Worm (Caenorhabditis elegans): ENCODE data around the gene C14E2.11.

Gene C14E2.11

ce11 chrX:1826166-1826565 lies 24.9 kb downstream of the C14E2.11 start, which contains the start of gene C14E2.1 (continued):
- TF ChIP-seq snpc-4 (GFP tag; optimal IDR thresholded peaks at IDR 0.05) (no peak), snpc-4 (tag; optimal IDR thresholded peaks at IDR 0.05) (no peak), ceh-40 (GFP tag; IDR thresholded peaks at IDR 0.05) (no peak)

ce11 chrX:1829937-1830336 lies 28.7 kb downstream of the C14E2.11 start, which contains the start of gene C14E2.6:
TSS of gene C14E2.6 (minus strand) at chrX:1830037.
- TF ChIP-seq cebp-1 (GFP tag; IDR thresholded peaks at IDR 0.05) (no peak), cebp-1 (tag; optimal IDR thresholded peaks at IDR 0.05) (no peak), Y95B8A.8 (GFP tag; IDR thresholded peaks at IDR 0.05) (no peak), nhr-90 (tag; optimal IDR thresholded peaks at IDR 0.05) (no peak), F22D6.2 (tag; optimal IDR thresholded peaks at IDR 0.05) (no peak), let-526 (GFP tag; IDR thresholded peaks at IDR 0.05) (no peak), dox-1 (GFP tag; IDR thresholded peaks at IDR 0.05) (no peak), T07F8.4 (tag; optimal IDR thresholded peaks at IDR 0.05) (no peak), K11D2.4 (GFP tag; IDR thresholded peaks at IDR 0.05) (no peak), madf-10 (tag; optimal IDR thresholded peaks at IDR 0.05) (no peak), snpc-1.1 (tag; optimal IDR thresholded peaks at IDR 0.05; ENCODE audit: insufficient read depth) (no peak), K12H6.12 (tag; optimal IDR thresholded peaks at IDR 0.05) (no peak)

ce11 chrX:1830475-1830874 lies 29.2 kb downstream of the C14E2.11 start:
- TF ChIP-seq B0261.1 (tag; optimal IDR thresholded peaks at IDR 0.05) (peak; percentile 28), zfh-2 (GFP tag; conservative IDR thresholded peaks at IDR 0.05) (no peak), rpc-1 (optimal IDR thresholded peaks at IDR 0.05) (peak; percentile 4), rpc-1 (tag; optimal IDR thresholded peaks at IDR 0.05) (peak; percentile 71), bed-1 (GFP tag; IDR thresholded peaks at IDR 0.05) (no peak), tbp1 (GFP tag; optimal IDR thresholded peaks at IDR 0.05) (peak; percentile 78)

- peak; percentile 62; the same call in 1 of the 2 replicates for TF ChIP-seq madf-3 (GFP tag; IDR thresholded peaks at IDR 0.05)
- TF ChIP-seq hsf-1 (GFP tag; IDR thresholded peaks at IDR 0.05): 0 out of 2 replicates have a peak, but pooled peaks have one; percentile 51
Observed at ce11 chrX:1836700-1837099, 35.4 kb downstream of the C14E2.11 start.

ce11 chrX:1837703-1838102 lies 36.4 kb downstream of the C14E2.11 start:
- TF ChIP-seq sptf-2 (GFP tag; optimal IDR thresholded peaks at IDR 0.05) (peak; percentile 63), cebp-1 (GFP tag; IDR thresholded peaks at IDR 0.05) (no peak), cebp-1 (tag; optimal IDR thresholded peaks at IDR 0.05) (no peak), unc-130 (GFP tag; optimal IDR thresholded peaks at IDR 0.05) (peak; percentile 45), bed-2 (GFP tag; IDR thresholded peaks at IDR 0.05) (0 out of 2 replicates have a peak, but pooled peaks have one; percentile 11), egl-18 (GFP tag; IDR thresholded peaks at IDR 0.05) (no peak), nhr-179 (tag; optimal IDR thresholded peaks at IDR 0.05) (peak; percentile 36), D2030.7 (GFP tag; IDR thresholded peaks at IDR 0.05) (peak; percentile 67), T07F8.4 (tag; optimal IDR thresholded peaks at IDR 0.05) (peak; percentile 56), ccch-3 (GFP tag; optimal IDR thresholded peaks at IDR 0.05) (no peak), Y56A3A.18 (GFP tag; IDR thresholded peaks at IDR 0.05) (peak; percentile 76), atf-7 (tag; optimal IDR thresholded peaks at IDR 0.05) (peak; percentile 55), nhr-27 (tag; optimal IDR thresholded peaks at IDR 0.05) (no peak), ztf-26 (tag; optimal IDR thresholded peaks at IDR 0.05) (peak; percentile 64), akir-1 (GFP tag; optimal IDR thresholded peaks at IDR 0.05) (no peak), F10E7.11 (tag; optimal IDR thresholded peaks at IDR 0.05) (no peak), hlh-26 (GFP tag; conservative IDR thresholded peaks at IDR 0.05) (no peak), snpc-1.1 (tag; optimal IDR thresholded peaks at IDR 0.05; ENCODE audit: insufficient read depth) (peak; percentile 62), attf-5 (GFP tag; optimal IDR thresholded peaks at IDR 0.05) (peak; percentile 71), xnd-1 (tag; optimal IDR thresholded peaks at IDR 0.05) (no peak), madf-6 (GFP tag; IDR thresholded peaks at IDR 0.05) (peak; percentile 46; the same call in 1 of the 2 replicates), mes-4 (tag; optimal IDR thresholded peaks at IDR 0.05) (peak; percentile 43), hsf-1 (GFP tag; IDR thresholded peaks at IDR 0.05) (peak; percentile 23; the same call in 1 of the 2 replicates), F57C9.4 (tag; optimal IDR thresholded peaks at IDR 0.05) (no peak), lin-26 (GFP tag; IDR thresholded peaks at IDR 0.05) (peak; percentile 84), madf-3 (GFP tag; IDR thresholded peaks at IDR 0.05) (no peak)

Measured in whole organism, young adult.